Fruit fly (Drosophila melanogaster) whole organism: Measurements from ENCODE around the gene CG17193.

ENCODE experiments used
- CG8478 ChIP-seq: fragments of >200 bp; optimal IDR thresholded peaks from 2 replicates; lab custom pipeline; 2018; ENCODE audit warnings: inconsistent platforms
- Dll ChIP-seq: fragments of >200 bp; optimal IDR thresholded peaks from 2 replicates; lab custom pipeline; 2017
- EcR ChIP-seq, 2 experiments: fragments of >200 bp; optimal IDR thresholded peaks; 2 replicates each; lab custom pipeline; 2017; ENCODE audit warnings: missing biosample characterization in 2 of 2, missing genetic modification characterization in 2 of 2, missing genetic modification reagents in 2 of 2
- pan ChIP-seq: fragments of >200 bp; optimal IDR thresholded peaks from 2 replicates; lab custom pipeline; 2017
- psq ChIP-seq: fragments of >200 bp; optimal IDR thresholded peaks from 2 replicates; lab custom pipeline; 2017
- usp ChIP-seq: fragments of >200 bp; optimal IDR thresholded peaks from 2 replicates; lab custom pipeline; 2017; ENCODE audit warnings: missing biosample characterization, missing genetic modification characterization, mixed read lengths

CG17193 gene

dm6 chr3R:20055809-20056208 lies at the start of gene CG17193:
Gene CG17193, minus strand, starts transcription at chr3R:20056097.
- TF ChIP-seq psq (no peak), pan (lab: Kevin White, UChicago) (no peak), CG8478 (lab: Kevin White, UChicago) (no peak), EcR (GFP tag; optimal IDR thresholded peaks at IDR 0.05; lab: Kevin White, UChicago) (no peak), Dll (lab: Kevin White, UChicago) (no peak), usp (GFP tag; lab: Kevin White, UChicago) (no peak)

DNA sequence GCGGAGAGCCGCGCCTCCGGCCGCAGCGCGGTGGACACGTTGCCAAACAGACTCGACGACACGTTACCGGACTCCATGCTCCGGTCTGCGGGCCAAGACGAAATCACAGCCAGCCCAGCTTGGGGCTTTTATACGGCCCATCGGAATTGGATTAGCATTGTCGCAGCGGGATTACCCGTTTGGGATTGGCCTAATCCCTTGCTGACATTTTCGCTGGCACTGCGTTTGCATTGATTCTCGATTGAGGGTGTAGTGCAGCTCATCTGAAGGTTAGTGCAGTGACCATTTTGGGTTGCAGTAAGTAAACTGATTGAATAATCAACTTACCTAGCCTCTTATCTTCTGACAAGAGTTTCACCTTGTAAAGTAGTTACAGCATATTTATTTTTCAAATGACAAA lies 26.5 kb upstream of the CG17193 start, which contains the start of gene Rh3:
Rh3 (minus strand) TSS at position 101 of the 400 bp plus-strand sequence.
- no peak for TF ChIP-seq usp (GFP tag; lab: Kevin White, UChicago)
- TF ChIP-seq psq: no peak
- no peak for TF ChIP-seq EcR (GFP tag; optimal IDR thresholded peaks at IDR 0.05; lab: Kevin White, UChicago)
- TF ChIP-seq pan (lab: Kevin White, UChicago): no peak
- no peak for TF ChIP-seq Dll (lab: Kevin White, UChicago)

DNA sequence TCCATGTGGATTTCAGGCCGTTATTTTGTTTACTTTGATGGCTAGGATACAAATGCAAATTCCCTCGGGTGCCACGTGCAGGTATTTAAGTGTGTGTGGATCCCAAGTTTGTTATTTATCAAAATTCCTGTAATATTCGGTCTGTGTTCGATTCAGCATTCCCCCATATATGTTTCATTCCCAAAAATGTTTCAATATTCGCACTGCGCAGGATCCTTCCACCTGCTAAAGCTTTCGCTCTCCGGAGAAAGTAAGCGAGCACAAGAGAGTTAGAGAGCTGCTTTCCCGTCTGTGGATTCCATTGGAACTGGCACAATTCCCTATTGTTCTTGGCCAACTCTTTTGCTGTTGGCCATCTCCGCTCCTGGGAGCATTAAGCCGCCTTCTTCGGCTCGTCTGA lies 24.3 kb upstream of the CG17193 start:
- TF ChIP-seq Dll (lab: Kevin White, UChicago): no peak
- no peak for TF ChIP-seq CG8478 (lab: Kevin White, UChicago)
- no peak for TF ChIP-seq EcR (GFP tag; optimal IDR thresholded peaks at IDR 0.05; lab: Kevin White, UChicago)
- no peak for TF ChIP-seq usp (GFP tag; lab: Kevin White, UChicago)
- TF ChIP-seq psq: no peak
- no peak for TF ChIP-seq pan (lab: Kevin White, UChicago)

- TF ChIP-seq Dll (lab: Kevin White, UChicago) (no peak), pan (lab: Kevin White, UChicago) (no peak), usp (GFP tag; lab: Kevin White, UChicago) (no peak), EcR (GFP tag; optimal IDR thresholded peaks at IDR 0.05; lab: Kevin White, UChicago) (no peak), psq (no peak), CG8478 (lab: Kevin White, UChicago) (no peak)
Observed at dm6 chr3R:20066435-20066834, 10.5 kb upstream of the CG17193 start.

dm6 chr3R:20059650-20060049 lies 3.8 kb upstream of the CG17193 start, which contains the start of gene CG4390:
Gene CG4390, minus strand, starts transcription at chr3R:20059750.
- TF ChIP-seq psq: no peak
- no peak for TF ChIP-seq Dll (lab: Kevin White, UChicago)
- no peak for TF ChIP-seq usp (GFP tag; lab: Kevin White, UChicago)
- TF ChIP-seq EcR (GFP tag; optimal IDR thresholded peaks at IDR 0.05; lab: Kevin White, UChicago): no peak
- TF ChIP-seq CG8478 (lab: Kevin White, UChicago): no peak
- TF ChIP-seq pan (lab: Kevin White, UChicago): no peak

dm6 chr3R:20058960-20059359 lies 3.1 kb upstream of the CG17193 start:
- TF ChIP-seq CG8478 (lab: Kevin White, UChicago) (no peak), Dll (lab: Kevin White, UChicago) (no peak), usp (GFP tag; lab: Kevin White, UChicago) (no peak), EcR (GFP tag; optimal IDR thresholded peaks at IDR 0.05; lab: Kevin White, UChicago) (no peak), pan (lab: Kevin White, UChicago) (no peak), psq (no peak)

dm6 chr3R:20057501-20057900 lies 1.6 kb upstream of the CG17193 start, which contains the start of gene mdlc:
Gene mdlc, plus strand, starts transcription at chr3R:20057748.
- no peak for TF ChIP-seq EcR (GFP tag; optimal IDR thresholded peaks at IDR 0.05; lab: Kevin White, UChicago)
- TF ChIP-seq psq: no peak
- no peak for TF ChIP-seq CG8478 (lab: Kevin White, UChicago)
- no peak for TF ChIP-seq Dll (lab: Kevin White, UChicago)

DNA sequence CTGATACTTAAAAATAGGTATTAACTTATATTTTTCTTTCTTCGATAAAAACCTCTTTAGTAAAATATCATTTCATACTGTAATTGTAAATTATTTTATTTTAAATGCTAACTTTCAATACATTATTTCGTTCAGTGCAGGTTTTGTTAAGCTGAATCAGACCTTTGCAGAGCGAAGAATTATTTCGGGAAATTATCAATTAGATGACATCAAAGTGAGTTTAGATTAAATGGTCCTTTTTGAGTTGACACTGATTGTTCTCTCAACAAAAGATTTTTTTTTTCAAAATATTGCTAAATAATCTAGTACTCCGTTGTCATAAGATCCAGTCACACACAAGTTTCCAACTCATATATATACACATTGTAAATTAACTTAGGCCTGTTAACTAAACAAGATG lies 13.4 kb downstream of the CG17193 start, which contains the start of the genes CG33934 and Indy-2:
CG33934 (plus strand) TSS at position 301 of the 400 bp plus-strand sequence.
Indy-2 (plus strand) TSS at position 301 of the 400 bp plus-strand sequence.
- TF ChIP-seq Dll (lab: Kevin White, UChicago): no peak
- no peak for TF ChIP-seq CG8478 (lab: Kevin White, UChicago)
- no peak for TF ChIP-seq psq
- no peak for TF ChIP-seq pan (lab: Kevin White, UChicago)
- TF ChIP-seq EcR (GFP tag; optimal IDR thresholded peaks at IDR 0.05; lab: Kevin White, UChicago): no peak
- TF ChIP-seq usp (GFP tag; lab: Kevin White, UChicago): no peak

dm6 chr3R:20035887-20036286 lies 20.0 kb downstream of the CG17193 start, which contains the start of gene Regnase-1:
Gene Regnase-1, minus strand, starts transcription at chr3R:20036056.
- no peak for TF ChIP-seq CG8478 (lab: Kevin White, UChicago)
- no peak for TF ChIP-seq pan (lab: Kevin White, UChicago)
- TF ChIP-seq psq: no peak
- TF ChIP-seq EcR (GFP tag; optimal IDR thresholded peaks at IDR 0.05; lab: Kevin White, UChicago): no peak
- no peak for TF ChIP-seq Dll (lab: Kevin White, UChicago)
- no peak for TF ChIP-seq usp (GFP tag; lab: Kevin White, UChicago)

dm6 chr3R:20031764-20032079 lies 24.2 kb downstream of the CG17193 start, which contains the start of gene idc:
Gene idc, plus strand, starts transcription at chr3R:20031823.
- TF ChIP-seq usp (GFP tag; lab: Kevin White, UChicago) (no peak), CG8478 (lab: Kevin White, UChicago) (no peak), pan (lab: Kevin White, UChicago) (no peak), Dll (lab: Kevin White, UChicago) (no peak), EcR (GFP tag; optimal IDR thresholded peaks at IDR 0.05; lab: Kevin White, UChicago) (no peak), psq (no peak)

- TF ChIP-seq EcR (GFP tag; optimal IDR thresholded peaks at IDR 0.05; lab: Kevin White, UChicago) (no peak), psq (no peak), Dll (lab: Kevin White, UChicago) (no peak), pan (lab: Kevin White, UChicago) (peak; percentile 6)
Observed at dm6 chr3R:20031043-20031763, 24.7 kb downstream of the CG17193 start, which contains the start of gene trem. Gene trem, minus strand, starts transcription at chr3R:20031309.

- TF ChIP-seq EcR (GFP tag; optimal IDR thresholded peaks at IDR 0.05; lab: Kevin White, UChicago) (no peak), CG8478 (lab: Kevin White, UChicago) (no peak), usp (GFP tag; lab: Kevin White, UChicago) (no peak), Dll (lab: Kevin White, UChicago) (no peak), pan (lab: Kevin White, UChicago) (no peak), psq (no peak)
Observed at dm6 chr3R:20027841-20028240, 28.1 kb downstream of the CG17193 start, which contains the start of the genes CG4424 and CG4854. Gene CG4424, minus strand, starts transcription at chr3R:20028040. Gene CG4854, plus strand, starts transcription at chr3R:20028058.
